Fruit fly (Drosophila melanogaster) whole organism, embryonic: Measurements from ENCODE around the gene hook.

Experiments
- Bgb ChIP-seq: fragments of 200-800 bp; sonication (Bioruptor generic); IDR thresholded peaks from 2 replicates; pipeline ENCODE4 v1.3.6; 2022; ENCODE audit warnings: missing biosample characterization, missing genetic modification characterization; ENCODE audit not compliant: partially characterized antibody
- CG10209 ChIP-seq: fragments of 200-800 bp; sonication (Bioruptor generic); optimal IDR thresholded peaks from 3 replicates; lab custom pipeline; 2017; ENCODE audit warnings: missing biosample characterization, mild to moderate bottlenecking, missing genetic modification characterization, missing genetic modification reagents
- CG10267 ChIP-seq: fragments of 200-800 bp; sonication (Bioruptor generic); optimal IDR thresholded peaks from 2 replicates; lab custom pipeline; 2018; ENCODE audit warnings: missing biosample characterization, mild to moderate bottlenecking, missing genetic modification characterization, moderate library complexity
- CG10543 ChIP-seq: fragments of 200-800 bp; sonication (Bioruptor generic); optimal IDR thresholded peaks from 3 replicates; lab custom pipeline; 2017; ENCODE audit warnings: missing biosample characterization, mild to moderate bottlenecking, missing genetic modification characterization, moderate library complexity
- CG12219 ChIP-seq: fragments of 200-800 bp; sonication (Bioruptor generic); optimal IDR thresholded peaks from 3 replicates; lab custom pipeline; 2018; ENCODE audit warnings: missing biosample characterization, mild to moderate bottlenecking, missing genetic modification characterization
- CG12299 ChIP-seq: fragments of 200-800 bp; sonication (Bioruptor generic); optimal IDR thresholded peaks from 2 replicates; lab custom pipeline; 2018; ENCODE audit warnings: missing biosample characterization, mild to moderate bottlenecking, missing genetic modification characterization
- CG15269 ChIP-seq: fragments of 200-800 bp; sonication (Bioruptor generic); optimal IDR thresholded peaks from 2 replicates; lab custom pipeline; 2018; ENCODE audit warnings: missing biosample characterization, mild to moderate bottlenecking, missing genetic modification characterization, moderate library complexity
- CG17328 ChIP-seq: fragments of 200-800 bp; sonication (Bioruptor generic); IDR thresholded peaks from 2 replicates; pipeline ENCODE4 v1.3.6; 2022; ENCODE audit warnings: missing biosample characterization, missing genetic modification characterization
- CG17568 ChIP-seq: fragments of 200-800 bp; sonication (Bioruptor generic); optimal IDR thresholded peaks from 2 replicates; lab custom pipeline; 2018; ENCODE audit warnings: missing biosample characterization, mild to moderate bottlenecking, missing genetic modification characterization, moderate library complexity
- CG17802 ChIP-seq: fragments of 200-800 bp; sonication (Bioruptor generic); optimal IDR thresholded peaks from 2 replicates; lab custom pipeline; 2018; ENCODE audit warnings: missing biosample characterization, mild to moderate bottlenecking, missing genetic modification characterization, moderate library complexity
- CG2199 ChIP-seq: fragments of 200-800 bp; sonication (Bioruptor generic); IDR thresholded peaks from 3 replicates; pipeline ENCODE4 v1.3.6; 2022; ENCODE audit warnings: missing biosample characterization, missing genetic modification characterization
- CG2712 ChIP-seq: fragments of 200-800 bp; optimal IDR thresholded peaks from 3 replicates; lab custom pipeline; 2019; ENCODE audit warnings: missing biosample characterization, mild to moderate bottlenecking, missing genetic modification characterization, moderate library complexity
- CG30020 ChIP-seq: fragments of 200-800 bp; optimal IDR thresholded peaks from 2 replicates; lab custom pipeline; 2019; ENCODE audit warnings: missing biosample characterization, mild to moderate bottlenecking, missing genetic modification characterization, moderate library complexity
- CG32532 ChIP-seq: fragments of 200-800 bp; sonication (Bioruptor generic); IDR thresholded peaks from 2 replicates; pipeline ENCODE4 v1.3.6; 2022; ENCODE audit warnings: missing biosample characterization, missing genetic modification characterization
- CG4820 ChIP-seq: fragments of 200-800 bp; sonication (Bioruptor generic); optimal IDR thresholded peaks from 3 replicates; lab custom pipeline; 2016; ENCODE audit warnings: missing biosample characterization, missing genetic modification characterization
- CG6689 ChIP-seq: fragments of 200-800 bp; sonication (Bioruptor generic); IDR thresholded peaks from 2 replicates; pipeline ENCODE4 v1.3.6; 2022; ENCODE audit warnings: missing biosample characterization, missing genetic modification characterization
- CG9797 ChIP-seq: fragments of 200-800 bp; sonication (Bioruptor generic); optimal IDR thresholded peaks from 3 replicates; lab custom pipeline; 2018; ENCODE audit warnings: missing biosample characterization, mild to moderate bottlenecking, missing genetic modification characterization
- CG9876 ChIP-seq: fragments of 200-800 bp; sonication (Bioruptor generic); optimal IDR thresholded peaks from 2 replicates; lab custom pipeline; 2016; ENCODE audit warnings: missing biosample characterization, missing genetic modification characterization
- Chrac-16 ChIP-seq: fragments of 200-800 bp; sonication (Bioruptor generic); optimal IDR thresholded peaks from 3 replicates; lab custom pipeline; 2016; ENCODE audit warnings: missing biosample characterization, missing genetic modification characterization
- D ChIP-seq, 2 experiments: fragments of 200-800 bp in 1 of 2; fragments of >200 bp in 1 of 2; sonication (Bioruptor generic) in 1 of 2; optimal IDR thresholded peaks; 2 replicates in 1 of 2; 3 replicates in 1 of 2; lab custom pipeline; 2017; ENCODE audit warnings: mild to moderate bottlenecking in 1 of 2, missing biosample characterization in 1 of 2, missing genetic modification characterization in 1 of 2, missing genetic modification reagents in 1 of 2
- D19A ChIP-seq: fragments of 200-800 bp; optimal IDR thresholded peaks from 3 replicates; lab custom pipeline; 2019; ENCODE audit warnings: missing biosample characterization, mild to moderate bottlenecking, missing genetic modification characterization, moderate library complexity
- Dp ChIP-seq: fragments of 200-800 bp; sonication (Bioruptor generic); optimal IDR thresholded peaks from 2 replicates; lab custom pipeline; 2018; ENCODE audit warnings: missing biosample characterization, mild to moderate bottlenecking, missing genetic modification characterization, moderate library complexity
- Gug ChIP-seq: fragments of 200-800 bp; sonication (Bioruptor generic); IDR thresholded peaks from 4 replicates; pipeline ENCODE4 v1.3.6; 2022; ENCODE audit warnings: missing biosample characterization, missing genetic modification characterization
- Kr ChIP-seq: fragments of 200-800 bp; sonication (Bioruptor generic); optimal IDR thresholded peaks from 2 replicates; lab custom pipeline; 2017; ENCODE audit warnings: missing biosample characterization, mild to moderate bottlenecking, missing genetic modification characterization
- Meics ChIP-seq: fragments of 200-800 bp; sonication (Bioruptor generic); optimal IDR thresholded peaks from 2 replicates; lab custom pipeline; 2017; ENCODE audit warnings: missing biosample characterization, mild to moderate bottlenecking, missing genetic modification characterization
- Myb ChIP-seq: fragments of 200-800 bp; sonication (Bioruptor generic); optimal IDR thresholded peaks from 2 replicates; lab custom pipeline; 2016; ENCODE audit warnings: missing biosample characterization, missing genetic modification characterization
- NFAT ChIP-seq: fragments of 200-800 bp; sonication (Bioruptor generic); IDR thresholded peaks from 2 replicates; pipeline ENCODE4 v1.3.6; 2022; ENCODE audit warnings: missing biosample characterization, missing genetic modification characterization
- PHDP ChIP-seq: fragments of 200-800 bp; sonication (Bioruptor generic); optimal IDR thresholded peaks from 3 replicates; lab custom pipeline; 2018; ENCODE audit warnings: missing biosample characterization, mild to moderate bottlenecking, missing genetic modification characterization, moderate library complexity
- Rx ChIP-seq: fragments of 200-800 bp; sonication (Bioruptor generic); IDR thresholded peaks from 2 replicates; pipeline ENCODE4 v1.3.6; 2022; ENCODE audit warnings: missing biosample characterization, missing genetic modification characterization
- Sin3A ChIP-seq: fragments of >200 bp; optimal IDR thresholded peaks from 2 replicates; lab custom pipeline; 2018
- Vsx1 ChIP-seq: fragments of 200-800 bp; sonication (Bioruptor generic); optimal IDR thresholded peaks from 2 replicates; lab custom pipeline; 2017; ENCODE audit warnings: missing biosample characterization, mild to moderate bottlenecking, missing genetic modification characterization, missing genetic modification reagents
- aop ChIP-seq: fragments of 200-800 bp; sonication (Bioruptor generic); IDR thresholded peaks from 2 replicates; pipeline ENCODE4 v1.3.6; 2022; ENCODE audit warnings: missing biosample characterization, missing genetic modification characterization
- az2 ChIP-seq: fragments of 200-800 bp; sonication (Bioruptor generic); optimal IDR thresholded peaks from 3 replicates; lab custom pipeline; 2016; ENCODE audit warnings: missing biosample characterization, missing genetic modification characterization
- cg ChIP-seq: fragments of 200-800 bp; sonication (Bioruptor generic); optimal IDR thresholded peaks from 3 replicates; lab custom pipeline; 2019; ENCODE audit warnings: missing biosample characterization, mild to moderate bottlenecking, missing genetic modification characterization, moderate library complexity
- chif ChIP-seq, 2 experiments: fragments of 200-800 bp; sonication (Bioruptor generic); optimal IDR thresholded peaks; 3 replicates each; lab custom pipeline; 2016; ENCODE audit warnings: missing biosample characterization in 2 of 2, missing genetic modification characterization in 2 of 2
- ems ChIP-seq: fragments of 200-800 bp; sonication (Bioruptor generic); optimal IDR thresholded peaks from 3 replicates; lab custom pipeline; 2016; ENCODE audit warnings: missing biosample characterization, missing genetic modification characterization
- ham ChIP-seq: fragments of 200-800 bp; sonication (Bioruptor generic); IDR thresholded peaks from 2 replicates; pipeline ENCODE4 v1.3.6; 2022; ENCODE audit warnings: missing biosample characterization, missing genetic modification characterization
- hbn ChIP-seq: fragments of 200-800 bp; sonication (Bioruptor generic); IDR thresholded peaks from 2 replicates; pipeline ENCODE4 v1.3.6; 2022; ENCODE audit warnings: missing biosample characterization, missing genetic modification characterization; ENCODE audit not compliant: partially characterized antibody
- hth ChIP-seq: fragments of >200 bp; optimal IDR thresholded peaks from 2 replicates; lab custom pipeline; 2017; ENCODE audit warnings: inconsistent platforms
- insv ChIP-seq, 2 experiments: fragments of 200-800 bp; sonication (Bioruptor generic); optimal IDR thresholded peaks; 3 replicates each; lab custom pipeline; 2016 to 2018; ENCODE audit warnings: missing biosample characterization in 2 of 2, missing genetic modification characterization in 2 of 2
- kah ChIP-seq: fragments of 200-800 bp; sonication (Bioruptor generic); optimal IDR thresholded peaks from 2 replicates; lab custom pipeline; 2018; ENCODE audit warnings: missing biosample characterization, mild to moderate bottlenecking, missing genetic modification characterization
- pita ChIP-seq: fragments of 200-800 bp; sonication (Bioruptor generic); optimal IDR thresholded peaks from 2 replicates; lab custom pipeline; 2017; ENCODE audit warnings: missing biosample characterization, mild to moderate bottlenecking, missing genetic modification characterization
- pzg ChIP-seq: fragments of 200-800 bp; sonication (Bioruptor generic); optimal IDR thresholded peaks from 3 replicates; lab custom pipeline; 2018; ENCODE audit warnings: missing biosample characterization, mild to moderate bottlenecking, missing genetic modification characterization, moderate library complexity
- scrt ChIP-seq: fragments of 200-800 bp; sonication (Bioruptor generic); optimal IDR thresholded peaks from 2 replicates; lab custom pipeline; 2018; ENCODE audit warnings: missing biosample characterization, mild to moderate bottlenecking, missing genetic modification characterization, moderate library complexity
- shn ChIP-seq: fragments of 200-800 bp; sonication (Bioruptor generic); optimal IDR thresholded peaks from 3 replicates; lab custom pipeline; 2016; ENCODE audit warnings: missing biosample characterization, missing genetic modification characterization
- trem ChIP-seq: fragments of 200-800 bp; optimal IDR thresholded peaks from 3 replicates; lab custom pipeline; 2019; ENCODE audit warnings: missing biosample characterization, mild to moderate bottlenecking, missing genetic modification characterization, moderate library complexity
- vfl ChIP-seq: fragments of 200-800 bp; sonication (Bioruptor generic); optimal IDR thresholded peaks from 2 replicates; lab custom pipeline; 2016; ENCODE audit warnings: missing biosample characterization, missing genetic modification characterization
- zfh1 ChIP-seq: fragments of 200-800 bp; sonication (Bioruptor generic); IDR thresholded peaks from 3 replicates; pipeline ENCODE4 v1.3.6; 2022; ENCODE audit warnings: missing biosample characterization, missing genetic modification characterization

Gene hook

dm6 chr2L:19014032-19014880 lies 19.0 kb downstream of the hook start (continued):
- TF ChIP-seq CG30020 (no peak), Chrac-16 (GFP tag; lab: Kevin White, UChicago) (peak; percentile 10), CG10209 (GFP tag; lab: Kevin White, UChicago) (peak; percentile 76), scrt (GFP tag; lab: Kevin White, UChicago) (peak; percentile 62), Kr (GFP tag; lab: Kevin White, UChicago) (no peak), trem (tag; lab: Kevin White, UChicago) (peak; percentile 7), CG12219 (GFP tag; lab: Kevin White, UChicago) (peak; percentile 30), Bgb (GFP tag; lab: Robert Waterston, UW) (no peak; the same call in 1 of the 2 replicates), CG12299 (tag; lab: Kevin White, UChicago) (peak; percentile 74), kah (peak; percentile 34), CG6689 (GFP tag; lab: Robert Waterston, UW) (peak; percentile 53; the same call in 1 of the 2 replicates), Myb (GFP tag; lab: Kevin White, UChicago) (peak; percentile 4), CG10267 (tag; lab: Kevin White, UChicago) (peak; percentile 68), ham (GFP tag; lab: Robert Waterston, UW) (no peak), az2 (peak; percentile 63), CG2199 (GFP tag; lab: Robert Waterston, UW) (no peak), chif (GFP tag; optimal IDR thresholded peaks at IDR 0.05; lab: Kevin White, UChicago) (peak in 1 of 2 experiments; percentile 8), vfl (GFP tag; lab: Kevin White, UChicago) (peak; percentile 27), CG17802 (tag; lab: Kevin White, UChicago) (no peak), D19A (peak; percentile 69), hbn (GFP tag; lab: Robert Waterston, UW) (no peak), hth (no peak), ems (GFP tag; lab: Kevin White, UChicago) (no peak), PHDP (tag; lab: Kevin White, UChicago) (peak; percentile 81), pzg (no peak), CG17328 (GFP tag; lab: Robert Waterston, UW) (no peak), CG10543 (GFP tag; lab: Kevin White, UChicago) (peak; percentile 72), pita (GFP tag; lab: Kevin White, UChicago) (no peak), CG15269 (tag; lab: Kevin White, UChicago) (peak; percentile 85), Dp (no peak), shn (GFP tag; lab: Kevin White, UChicago) (no peak), aop (GFP tag; lab: Robert Waterston, UW) (no peak), CG17568 (GFP tag; lab: Kevin White, UChicago) (peak; percentile 18), Sin3A (lab: Kevin White, UChicago) (no peak), Gug (GFP tag; lab: Robert Waterston, UW) (peak; percentile 6; the same call in 1 of the 4 replicates), Meics (peak; percentile 88), CG2712 (tag; lab: Kevin White, UChicago) (peak; percentile 79), Vsx1 (GFP tag; lab: Kevin White, UChicago) (peak; percentile 50), insv (GFP tag; optimal IDR thresholded peaks at IDR 0.05; lab: Kevin White, UChicago) (peak in 1 of 2 experiments; percentile 41), CG32532 (GFP tag; lab: Robert Waterston, UW) (peak; percentile 42; the same call in 1 of the 2 replicates), zfh1 (peak; percentile 8; the same call in 1 of the 3 replicates), CG9876 (no peak), NFAT (0 out of 2 replicates have a peak, but pooled peaks have one; percentile 5), cg (GFP tag; lab: Kevin White, UChicago) (no peak), D (optimal IDR thresholded peaks at IDR 0.05; lab: Kevin White, UChicago) (no peak), D (GFP tag; optimal IDR thresholded peaks at IDR 0.05; lab: Kevin White, UChicago) (peak; percentile 69), CG9797 (GFP tag; lab: Kevin White, UChicago) (no peak), Rx (GFP tag; lab: Robert Waterston, UW) (peak; percentile 46; the same call in 1 of the 2 replicates), CG4820 (peak; percentile 22)
